ENCODE assay signal across 5 fruit fly cellular contexts in genomic region chrX:16422466-16423124, dm6.
A peak's percentile ranks its signal among the peaks of the same experiment; 100 is the strongest.
TF ChIP-seq lines count a peak whose summit lies in the region.

Gene hang, plus strand, starts transcription at chrX:16422831.

- TF ChIP-seq CTCF in whole organism, embryonic (GFP tag; optimal IDR thresholded peaks at IDR 0.05; lab: Kevin White, UChicago): no peak

TF ChIP-seq in whole organism, adult, 20 proteins besides CTCF, POLR2A, EP300 and RAD21 (continues in another document):
- TF ChIP-seq CG7045 (GFP tag; optimal IDR thresholded peaks at IDR 0.05; lab: Kevin White, UChicago) (no peak), ovo (GFP tag; optimal IDR thresholded peaks at IDR 0.05; lab: Kevin White, UChicago) (peak; percentile 45), CG12768 (GFP tag; optimal IDR thresholded peaks at IDR 0.05; lab: Kevin White, UChicago) (no peak), CG5204 (GFP tag; optimal IDR thresholded peaks at IDR 0.05; lab: Kevin White, UChicago) (no peak), Mnt (GFP tag; optimal IDR thresholded peaks at IDR 0.05; lab: Kevin White, UChicago) (peak; percentile 83), CG7101 (tag; optimal IDR thresholded peaks at IDR 0.05; lab: Kevin White, UChicago) (peak; percentile 37), tj (GFP tag; optimal IDR thresholded peaks at IDR 0.05; lab: Kevin White, UChicago) (no peak), pad (GFP tag; optimal IDR thresholded peaks at IDR 0.05; lab: Kevin White, UChicago) (no peak), CG33017 (tag; optimal IDR thresholded peaks at IDR 0.05; lab: Kevin White, UChicago) (no peak), CG11617 (GFP tag; optimal IDR thresholded peaks at IDR 0.05; lab: Kevin White, UChicago) (peak; percentile 65), Clk (GFP tag; optimal IDR thresholded peaks at IDR 0.05; lab: Kevin White, UChicago) (no peak), cnc (optimal IDR thresholded peaks at IDR 0.05; lab: Kevin White, UChicago) (no peak), CG1620 (GFP tag; optimal IDR thresholded peaks at IDR 0.05; lab: Kevin White, UChicago) (peak; percentile 37), Crg-1 (GFP tag; optimal IDR thresholded peaks at IDR 0.05; lab: Kevin White, UChicago) (peak; percentile 25), toe (GFP tag; optimal IDR thresholded peaks at IDR 0.05; lab: Kevin White, UChicago) (no peak), CG14711 (tag; optimal IDR thresholded peaks at IDR 0.05; lab: Kevin White, UChicago) (peak; percentile 8), bab1 (GFP tag; optimal IDR thresholded peaks at IDR 0.05; lab: Kevin White, UChicago) (peak; percentile 20), cic (GFP tag; optimal IDR thresholded peaks at IDR 0.05; lab: Kevin White, UChicago) (peak; percentile 42), Hr96 (GFP tag; optimal IDR thresholded peaks at IDR 0.05; lab: Kevin White, UChicago) (peak; percentile 6)

TF ChIP-seq in whole organism, embryonic, 481 proteins besides CTCF, POLR2A, EP300 and RAD21 (continues in another document):
- TF ChIP-seq CG18619 (GFP tag; optimal IDR thresholded peaks at IDR 0.05; lab: Kevin White, UChicago) (peak; percentile 11), CG1603 (tag; optimal IDR thresholded peaks at IDR 0.05; lab: Kevin White, UChicago) (peak; percentile 77), eyg (GFP tag; optimal IDR thresholded peaks at IDR 0.05; lab: Kevin White, UChicago) (peak; percentile 37), Dref (GFP tag; IDR thresholded peaks at IDR 0.05; lab: Robert Waterston, UW) (peak; percentile 73), tll (GFP tag; optimal IDR thresholded peaks at IDR 0.05; lab: Kevin White, UChicago) (no peak), slbo (GFP tag; IDR thresholded peaks at IDR 0.05; lab: Robert Waterston, UW) (peak; percentile 60), CG17385 (GFP tag; optimal IDR thresholded peaks at IDR 0.05; lab: Kevin White, UChicago) (peak; percentile 37), Spps (tag; optimal IDR thresholded peaks at IDR 0.05; lab: Kevin White, UChicago) (no peak), CG11723 (GFP tag; optimal IDR thresholded peaks at IDR 0.05; lab: Kevin White, UChicago) (no peak), pfk (GFP tag; optimal IDR thresholded peaks at IDR 0.05; lab: Kevin White, UChicago) (peak; percentile 34), CG11247 (GFP tag; IDR thresholded peaks at IDR 0.05; lab: Robert Waterston, UW) (peak; percentile 51), nerfin-2 (GFP tag; IDR thresholded peaks at IDR 0.05; lab: Robert Waterston, UW; ENCODE audit: partially characterized antibody) (peak; percentile 39), Sry-β (GFP tag; optimal IDR thresholded peaks at IDR 0.05; lab: Kevin White, UChicago) (no peak), phol (tag; optimal IDR thresholded peaks at IDR 0.05; lab: Kevin White, UChicago) (peak; percentile 94), Sin3A (optimal IDR thresholded peaks at IDR 0.05; lab: Kevin White, UChicago) (peak; percentile 33), CG2678 (tag; optimal IDR thresholded peaks at IDR 0.05; lab: Kevin White, UChicago) (peak; percentile 32), CG4282 (GFP tag; optimal IDR thresholded peaks at IDR 0.05; lab: Kevin White, UChicago) (peak; percentile 39), Hr51 (GFP tag; optimal IDR thresholded peaks at IDR 0.05; lab: Kevin White, UChicago) (peak in 1 of 2 experiments; percentile 56), oc (tag; optimal IDR thresholded peaks at IDR 0.05; lab: Kevin White, UChicago) (no peak)

TF ChIP-seq in whole organism, prepupa, 60 proteins besides CTCF, POLR2A, EP300 and RAD21 (continues in another document):
- TF ChIP-seq spab (GFP tag; optimal IDR thresholded peaks at IDR 0.05; lab: Kevin White, UChicago) (no peak), CG6808 (GFP tag; optimal IDR thresholded peaks at IDR 0.05; lab: Kevin White, UChicago) (peak; percentile 29), dsx (GFP tag; optimal IDR thresholded peaks at IDR 0.05; lab: Kevin White, UChicago; ENCODE audit: poor library complexity, severe bottlenecking) (peak; percentile 54), ss (GFP tag; optimal IDR thresholded peaks at IDR 0.05; lab: Kevin White, UChicago) (peak; percentile 60 to 62), fd59A (GFP tag; optimal IDR thresholded peaks at IDR 0.05; lab: Kevin White, UChicago) (no peak), CG31627 (GFP tag; optimal IDR thresholded peaks at IDR 0.05; lab: Kevin White, UChicago) (peak; percentile 18), salr (GFP tag; optimal IDR thresholded peaks at IDR 0.05; lab: Kevin White, UChicago) (no peak), achi (GFP tag; optimal IDR thresholded peaks at IDR 0.05; lab: Kevin White, UChicago) (no peak), Eip93F (GFP tag; optimal IDR thresholded peaks at IDR 0.05; lab: Kevin White, UChicago) (no peak), topi (GFP tag; optimal IDR thresholded peaks at IDR 0.05; lab: Kevin White, UChicago) (peak; percentile 27), Sox15 (GFP tag; optimal IDR thresholded peaks at IDR 0.05; lab: Kevin White, UChicago) (no peak), CG34406 (GFP tag; optimal IDR thresholded peaks at IDR 0.05; lab: Kevin White, UChicago) (no peak), Gug (GFP tag; IDR thresholded peaks at IDR 0.05; lab: Robert Waterston, UW) (no peak), CG11762 (GFP tag; optimal IDR thresholded peaks at IDR 0.05; lab: Kevin White, UChicago; ENCODE audit: insufficient read depth) (no peak), acj6 (GFP tag; optimal IDR thresholded peaks at IDR 0.05; lab: Kevin White, UChicago) (peak; percentile 6), Sox14 (GFP tag; optimal IDR thresholded peaks at IDR 0.05; lab: Kevin White, UChicago) (peak; percentile 55), Met (GFP tag; optimal IDR thresholded peaks at IDR 0.05; lab: Kevin White, UChicago) (no peak), Eip75B (GFP tag; optimal IDR thresholded peaks at IDR 0.05; lab: Kevin White, UChicago) (peak; percentile 27), CG3919 (GFP tag; optimal IDR thresholded peaks at IDR 0.05; lab: Kevin White, UChicago) (peak; percentile 66)

TF ChIP-seq in whole organism, pupa, 21 proteins besides CTCF, POLR2A, EP300 and RAD21:
- TF ChIP-seq Ets98B (GFP tag; IDR thresholded peaks at IDR 0.05; lab: Robert Waterston, UW) (peak; percentile 4; the same call in 1 of the 2 replicates), CG8159 (tag; optimal IDR thresholded peaks at IDR 0.05; lab: Kevin White, UChicago) (peak; percentile 8), CG14655 (GFP tag; optimal IDR thresholded peaks at IDR 0.05; lab: Kevin White, UChicago) (no peak), CG17806 (tag; optimal IDR thresholded peaks at IDR 0.05; lab: Kevin White, UChicago) (no peak), rn (GFP tag; IDR thresholded peaks at IDR 0.05; lab: Robert Waterston, UW) (no peak), Pif1A (GFP tag; optimal IDR thresholded peaks at IDR 0.05; lab: Kevin White, UChicago) (peak; percentile 26), CG13204 (GFP tag; optimal IDR thresholded peaks at IDR 0.05; lab: Kevin White, UChicago) (no peak), Snoo (tag; optimal IDR thresholded peaks at IDR 0.05; lab: Kevin White, UChicago) (peak; percentile 2), CG32121 (GFP tag; IDR thresholded peaks at IDR 0.05; lab: Robert Waterston, UW) (no peak), gl (tag; optimal IDR thresholded peaks at IDR 0.05; lab: Kevin White, UChicago) (no peak), CG4496 (GFP tag; IDR thresholded peaks at IDR 0.05; lab: Robert Waterston, UW) (peak; percentile 70), EcR (GFP tag; optimal IDR thresholded peaks at IDR 0.05; lab: Kevin White, UChicago) (peak; percentile 17), CG9948 (tag; optimal IDR thresholded peaks at IDR 0.05; lab: Kevin White, UChicago) (no peak), CG8301 (tag; optimal IDR thresholded peaks at IDR 0.05; lab: Kevin White, UChicago) (no peak), Pif1B (GFP tag; optimal IDR thresholded peaks at IDR 0.05; lab: Kevin White, UChicago) (peak; percentile 23), CG15710 (tag; optimal IDR thresholded peaks at IDR 0.05; lab: Kevin White, UChicago) (no peak), D1 (tag; optimal IDR thresholded peaks at IDR 0.05; lab: Kevin White, UChicago) (no peak), CG34367 (tag; optimal IDR thresholded peaks at IDR 0.05; lab: Kevin White, UChicago) (no peak), CG10348 (GFP tag; IDR thresholded peaks at IDR 0.05; lab: Robert Waterston, UW) (no peak), CG12605 (GFP tag; IDR thresholded peaks at IDR 0.05; lab: Robert Waterston, UW) (no peak), fd96Ca (GFP tag; IDR thresholded peaks at IDR 0.05; lab: Robert Waterston, UW) (0 out of 3 replicates have a peak, but pooled peaks have one; percentile 35)

TF ChIP-seq in whole organism, wandering third instar larva, 38 proteins besides CTCF, POLR2A, EP300 and RAD21:
- no peak for TF ChIP-seq Rel (GFP tag; optimal IDR thresholded peaks at IDR 0.05; lab: Kevin White, UChicago)
- TF ChIP-seq Rel (tag; optimal IDR thresholded peaks at IDR 0.05; lab: Kevin White, UChicago): peak; percentile 44
- TF ChIP-seq Jra (GFP tag; optimal IDR thresholded peaks at IDR 0.05; lab: Kevin White, UChicago): no peak
- TF ChIP-seq HLH106 (tag; optimal IDR thresholded peaks at IDR 0.05; lab: Kevin White, UChicago): peak; percentile 3
- TF ChIP-seq psq (GFP tag; optimal IDR thresholded peaks at IDR 0.05; lab: Kevin White, UChicago): peak; percentile 79
- peak; percentile 21 for TF ChIP-seq OdsH (GFP tag; optimal IDR thresholded peaks at IDR 0.05; lab: Kevin White, UChicago)
- TF ChIP-seq Sp1 (GFP tag; optimal IDR thresholded peaks at IDR 0.05; lab: Kevin White, UChicago): peak; percentile 54
- no peak for TF ChIP-seq CG32264 (GFP tag; optimal IDR thresholded peaks at IDR 0.05; lab: Kevin White, UChicago)
- peak; percentile 54 for TF ChIP-seq rgr (GFP tag; optimal IDR thresholded peaks at IDR 0.05; lab: Kevin White, UChicago)
- TF ChIP-seq br (GFP tag; optimal IDR thresholded peaks at IDR 0.05; lab: Kevin White, UChicago): peak; percentile 30
- peak; percentile 54 for TF ChIP-seq h (GFP tag; optimal IDR thresholded peaks at IDR 0.05; lab: Kevin White, UChicago)
- no peak for TF ChIP-seq pan (optimal IDR thresholded peaks at IDR 0.05; lab: Kevin White, UChicago)
- TF ChIP-seq foxo (GFP tag; optimal IDR thresholded peaks at IDR 0.05; lab: Kevin White, UChicago): peak in 1 of 2 experiments; percentile 46
- peak; percentile 1 for TF ChIP-seq dsf (GFP tag; optimal IDR thresholded peaks at IDR 0.05; lab: Kevin White, UChicago; ENCODE audit: borderline replicate concordance)
- no peak for TF ChIP-seq N (GFP tag; optimal IDR thresholded peaks at IDR 0.05; lab: Kevin White, UChicago)
- peak; percentile 49 for TF ChIP-seq Hnf4 (GFP tag; optimal IDR thresholded peaks at IDR 0.05; lab: Kevin White, UChicago)
- peak; percentile 4 for TF ChIP-seq ey (GFP tag; optimal IDR thresholded peaks at IDR 0.05; lab: Kevin White, UChicago)
- no peak for TF ChIP-seq dmrt93B (GFP tag; optimal IDR thresholded peaks at IDR 0.05; lab: Kevin White, UChicago)
- peak; percentile 44 for TF ChIP-seq jim (GFP tag; optimal IDR thresholded peaks at IDR 0.05; lab: Kevin White, UChicago)
- TF ChIP-seq dl (GFP tag; optimal IDR thresholded peaks at IDR 0.05; lab: Kevin White, UChicago; ENCODE audit: insufficient read depth in 1 of 2, partially characterized antibody in 2 of 2): peak in 1 of 2 experiments; percentile 14
- peak; percentile 7 for TF ChIP-seq woc (GFP tag; optimal IDR thresholded peaks at IDR 0.05; lab: Kevin White, UChicago)
- peak; percentile 45 for TF ChIP-seq Hr83 (GFP tag; optimal IDR thresholded peaks at IDR 0.05; lab: Kevin White, UChicago; ENCODE audit: poor library complexity, severe bottlenecking)
